Worm (Caenorhabditis elegans): ENCODE measurements around the gene chat-1.

Gene chat-1

DNA sequence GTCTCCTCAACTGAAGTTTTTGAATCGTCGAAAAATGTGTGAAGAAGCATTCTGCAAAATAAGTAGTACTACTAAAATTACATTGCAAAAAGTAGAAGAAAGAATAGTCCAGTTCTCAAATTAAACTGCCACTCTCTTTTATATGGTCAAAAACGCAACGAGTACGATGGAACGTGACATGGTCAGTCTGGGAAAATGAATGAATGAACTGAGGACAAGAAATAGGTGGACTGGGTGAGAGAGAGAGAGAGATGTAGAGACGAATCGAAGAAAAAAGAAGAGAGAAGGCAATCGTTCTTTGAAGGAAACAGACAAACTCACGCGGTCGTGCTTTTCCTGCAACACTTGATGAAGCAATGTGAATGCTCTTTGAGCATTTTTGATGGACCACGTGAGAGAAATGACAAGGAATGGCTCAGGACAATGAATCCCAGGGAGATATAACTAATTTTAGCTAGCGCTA, 29.9 kb downstream of the chat-1 start, which contains the start of gene M01H9.3 (continued):
- TF ChIP-seq attf-5 (GFP tag; optimal IDR thresholded peaks at IDR 0.05) (peak; percentile 55), snpc-3.4 (tag; optimal IDR thresholded peaks at IDR 0.05) (no peak), ets-4 (GFP tag; optimal IDR thresholded peaks at IDR 0.05) (no peak), lin-35 (GFP tag; optimal IDR thresholded peaks at IDR 0.05) (no peak), efl-1 (GFP tag; optimal IDR thresholded peaks at IDR 0.05) (no peak), B0261.1 (tag; optimal IDR thresholded peaks at IDR 0.05) (no peak), F22D6.2 (tag; optimal IDR thresholded peaks at IDR 0.05) (no peak), hmg-1.2 (GFP tag; IDR thresholded peaks at IDR 0.05) (peak; percentile 32; the same call in 1 of the 2 replicates), dpff-1 (tag; optimal IDR thresholded peaks at IDR 0.05) (no peak), ztf-6 (GFP tag; IDR thresholded peaks at IDR 0.05) (no peak), F49E8.2 (tag; optimal IDR thresholded peaks at IDR 0.05; ENCODE audit: insufficient read depth) (no peak), D2030.7 (GFP tag; IDR thresholded peaks at IDR 0.05) (no peak), let-607 (tag; optimal IDR thresholded peaks at IDR 0.05) (no peak), ztf-22 (GFP tag; optimal IDR thresholded peaks at IDR 0.05) (no peak), mcd-1 (GFP tag; IDR thresholded peaks at IDR 0.05) (peak; percentile 17; the same call in 1 of the 2 replicates), xnd-1 (tag; optimal IDR thresholded peaks at IDR 0.05) (no peak), snpc-4 (GFP tag; optimal IDR thresholded peaks at IDR 0.05) (no peak), snpc-4 (tag; optimal IDR thresholded peaks at IDR 0.05) (no peak), attf-3 (GFP tag; conservative IDR thresholded peaks at IDR 0.05) (no peak), sea-2 (GFP tag; IDR thresholded peaks at IDR 0.05) (no peak), Y79H2A.3 (GFP tag; conservative IDR thresholded peaks at IDR 0.05) (no peak), F37B4.10 (GFP tag; IDR thresholded peaks at IDR 0.05) (no peak), F23B12.7 (tag; optimal IDR thresholded peaks at IDR 0.05; ENCODE audit: insufficient read depth) (peak; percentile 33), Y95B8A.8 (GFP tag; IDR thresholded peaks at IDR 0.05) (no peak), nhr-120 (GFP tag; IDR thresholded peaks at IDR 0.05) (no peak), hlh-12 (tag; optimal IDR thresholded peaks at IDR 0.05) (no peak), B0019.2 (GFP tag; conservative IDR thresholded peaks at IDR 0.05) (no peak), nhr-90 (tag; optimal IDR thresholded peaks at IDR 0.05) (no peak), ztf-3 (GFP tag; optimal IDR thresholded peaks at IDR 0.05) (no peak), akir-1 (GFP tag; optimal IDR thresholded peaks at IDR 0.05) (no peak), F52B5.7 (tag; optimal IDR thresholded peaks at IDR 0.05) (no peak), F57A8.1 (GFP tag; optimal IDR thresholded peaks at IDR 0.05) (no peak), ama-1 (optimal IDR thresholded peaks at IDR 0.05) (peak; percentile 70), ama-1 (GFP tag; optimal IDR thresholded peaks at IDR 0.05) (peak in 1 of 2 experiments; percentile 6), hsf-1 (GFP tag; IDR thresholded peaks at IDR 0.05) (no peak), C06A6.2 (GFP tag; conservative IDR thresholded peaks at IDR 0.05) (0 out of 2 replicates have a peak, but pooled peaks have one; percentile 49), lsl-1 (GFP tag; optimal IDR thresholded peaks at IDR 0.05) (no peak), hmg-20 (GFP tag; IDR thresholded peaks at IDR 0.05) (no peak), F10E7.11 (tag; optimal IDR thresholded peaks at IDR 0.05) (no peak), somi-1 (GFP tag; optimal IDR thresholded peaks at IDR 0.05) (peak; percentile 55), lin-40 (tag; optimal IDR thresholded peaks at IDR 0.05) (peak; percentile 46), Y56A3A.18 (GFP tag; IDR thresholded peaks at IDR 0.05) (no peak), Y53G8AR.9 (GFP tag; conservative IDR thresholded peaks at IDR 0.05) (no peak), K12H6.12 (tag; optimal IDR thresholded peaks at IDR 0.05) (no peak), pha-4 (tag; optimal IDR thresholded peaks at IDR 0.05) (no peak), ccch-3 (GFP tag; optimal IDR thresholded peaks at IDR 0.05) (no peak), ztf-26 (tag; optimal IDR thresholded peaks at IDR 0.05) (no peak), gei-17 (GFP tag; optimal IDR thresholded peaks at IDR 0.05) (no peak), ekl-4 (GFP tag; IDR thresholded peaks at IDR 0.05) (no peak)

Measured in whole organism, young adult.